Fruit fly (Drosophila melanogaster) whole organism, prepupa: ENCODE measurements around the gene corto.

Source experiments
- Blimp-1 ChIP-seq: fragments of 200-800 bp; sonication (Bioruptor generic); optimal IDR thresholded peaks from 3 replicates; lab custom pipeline; 2017; ENCODE audit warnings: missing biosample characterization, missing genetic modification characterization, mild to moderate bottlenecking, moderate library complexity, missing genetic modification reagents
- CG10631 ChIP-seq: fragments of 200-800 bp; sonication (Bioruptor generic); optimal IDR thresholded peaks from 2 replicates; lab custom pipeline; 2016; ENCODE audit warnings: missing biosample characterization, missing genetic modification characterization
- CG10669 ChIP-seq: fragments of 200-800 bp; sonication (Bioruptor generic); optimal IDR thresholded peaks from 3 replicates; lab custom pipeline; 2018; ENCODE audit warnings: missing biosample characterization, mild to moderate bottlenecking, missing genetic modification characterization, moderate library complexity
- CG11294 ChIP-seq: fragments of 200-800 bp; sonication (Bioruptor generic); IDR thresholded peaks from 2 replicates; pipeline ENCODE4 v1.3.6; 2022; ENCODE audit warnings: missing biosample characterization, missing genetic modification characterization
- CG11762 ChIP-seq: fragments of 200-800 bp; sonication (Bioruptor generic); optimal IDR thresholded peaks from 3 replicates; lab custom pipeline; 2016; ENCODE audit warnings: missing biosample characterization, missing genetic modification characterization; ENCODE audit not compliant: insufficient read depth
- CG11902 ChIP-seq: fragments of 200-800 bp; sonication (Bioruptor generic); optimal IDR thresholded peaks from 3 replicates; lab custom pipeline; 2016; ENCODE audit warnings: missing biosample characterization, missing genetic modification characterization
- CG1621 ChIP-seq: fragments of 200-800 bp; sonication (Bioruptor generic); optimal IDR thresholded peaks from 3 replicates; lab custom pipeline; 2018; ENCODE audit warnings: missing biosample characterization, mild to moderate bottlenecking, missing genetic modification characterization
- CG3032 ChIP-seq: fragments of 200-800 bp; optimal IDR thresholded peaks from 2 replicates; lab custom pipeline; 2019; ENCODE audit warnings: missing biosample characterization, mild to moderate bottlenecking, missing genetic modification characterization, moderate library complexity
- CG31627 ChIP-seq: fragments of 200-800 bp; sonication (Bioruptor generic); optimal IDR thresholded peaks from 3 replicates; lab custom pipeline; 2016; ENCODE audit warnings: missing biosample characterization, missing genetic modification characterization
- CG32006 ChIP-seq: fragments of 200-800 bp; sonication (Bioruptor generic); optimal IDR thresholded peaks from 3 replicates; lab custom pipeline; 2017; ENCODE audit warnings: missing biosample characterization, mild to moderate bottlenecking, missing genetic modification characterization
- CG34406 ChIP-seq: fragments of 200-800 bp; sonication (Bioruptor generic); optimal IDR thresholded peaks from 3 replicates; lab custom pipeline; 2016; ENCODE audit warnings: missing biosample characterization, missing genetic modification characterization
- CG3919 ChIP-seq: fragments of 200-800 bp; sonication (Bioruptor generic); optimal IDR thresholded peaks from 3 replicates; lab custom pipeline; 2016; ENCODE audit warnings: missing biosample characterization, missing genetic modification characterization
- CG4318 ChIP-seq: fragments of 200-800 bp; sonication (Bioruptor generic); optimal IDR thresholded peaks from 3 replicates; lab custom pipeline; 2017; ENCODE audit warnings: missing biosample characterization, mild to moderate bottlenecking, missing genetic modification characterization
- CG6163 ChIP-seq: fragments of 200-800 bp; sonication (Bioruptor generic); IDR thresholded peaks from 3 replicates; pipeline ENCODE4 v1.3.6; 2022; ENCODE audit warnings: missing biosample characterization, missing genetic modification characterization
- CG6276 ChIP-seq: fragments of 200-800 bp; sonication (Bioruptor generic); optimal IDR thresholded peaks from 2 replicates; lab custom pipeline; 2017; ENCODE audit warnings: missing biosample characterization, mild to moderate bottlenecking, missing genetic modification characterization
- CG6854 ChIP-seq: fragments of 200-800 bp; sonication (Bioruptor generic); optimal IDR thresholded peaks from 2 replicates; lab custom pipeline; 2017; ENCODE audit warnings: missing biosample characterization, mild to moderate bottlenecking, missing genetic modification characterization
- CG7368 ChIP-seq: fragments of 200-800 bp; sonication (Bioruptor generic); optimal IDR thresholded peaks from 3 replicates; lab custom pipeline; 2016; ENCODE audit warnings: missing biosample characterization, missing genetic modification characterization
- CG8119 ChIP-seq: fragments of 200-800 bp; sonication (Bioruptor generic); IDR thresholded peaks from 3 replicates; pipeline ENCODE4 v1.3.6; 2022; ENCODE audit warnings: missing biosample characterization, missing genetic modification characterization
- CG8319 ChIP-seq: fragments of 200-800 bp; sonication (Bioruptor generic); optimal IDR thresholded peaks from 3 replicates; lab custom pipeline; 2016; ENCODE audit warnings: missing biosample characterization, missing genetic modification characterization
- CG8632 ChIP-seq: fragments of 200-800 bp; sonication (Bioruptor generic); optimal IDR thresholded peaks from 3 replicates; lab custom pipeline; 2016; ENCODE audit warnings: missing biosample characterization, missing genetic modification characterization
- CG9139 ChIP-seq: fragments of 200-800 bp; sonication (Bioruptor generic); optimal IDR thresholded peaks from 3 replicates; lab custom pipeline; 2017; ENCODE audit warnings: missing biosample characterization, mild to moderate bottlenecking, missing genetic modification characterization
- Eip75B ChIP-seq: fragments of 200-800 bp; sonication (Bioruptor generic); optimal IDR thresholded peaks from 3 replicates; lab custom pipeline; 2016; ENCODE audit warnings: missing biosample characterization, missing genetic modification characterization
- Eip78C ChIP-seq: fragments of 200-800 bp; sonication (Bioruptor generic); peaks from one replicate; lab custom pipeline; 2016; ENCODE audit warnings: missing biosample characterization, missing genetic modification characterization
- Eip93F ChIP-seq: fragments of 200-800 bp; sonication (Bioruptor generic); optimal IDR thresholded peaks from 2 replicates; lab custom pipeline; 2016; ENCODE audit warnings: missing biosample characterization, mild to moderate bottlenecking, missing genetic modification characterization
- Ets21C ChIP-seq: fragments of 200-800 bp; sonication (Bioruptor generic); optimal IDR thresholded peaks from 3 replicates; lab custom pipeline; 2016; ENCODE audit warnings: missing biosample characterization, missing genetic modification characterization
- Ets96B ChIP-seq: fragments of 200-800 bp; optimal IDR thresholded peaks from 2 replicates; lab custom pipeline; 2019; ENCODE audit warnings: missing biosample characterization, mild to moderate bottlenecking, missing genetic modification characterization, moderate library complexity
- Hr38 ChIP-seq: sonication (Bioruptor generic); optimal IDR thresholded peaks from 2 replicates; lab custom pipeline; 2016; ENCODE audit warnings: missing biosample characterization, missing genetic modification characterization
- Hr39 ChIP-seq: fragments of 200-800 bp; sonication (Bioruptor generic); optimal IDR thresholded peaks from 2 replicates; lab custom pipeline; 2016; ENCODE audit warnings: missing biosample characterization, missing genetic modification characterization
- Hr4 ChIP-seq: fragments of 200-800 bp; sonication (Bioruptor generic); optimal IDR thresholded peaks from 3 replicates; lab custom pipeline; 2016; ENCODE audit warnings: missing biosample characterization, missing genetic modification characterization
- Met ChIP-seq: fragments of 200-800 bp; sonication (Bioruptor generic); optimal IDR thresholded peaks from 3 replicates; lab custom pipeline; 2016; ENCODE audit warnings: missing biosample characterization, missing genetic modification characterization
- Smox ChIP-seq: fragments of 200-800 bp; sonication (Bioruptor generic); optimal IDR thresholded peaks from 3 replicates; lab custom pipeline; 2016; ENCODE audit warnings: missing biosample characterization, missing genetic modification characterization
- Sox102F ChIP-seq: fragments of 200-800 bp; sonication (Bioruptor generic); optimal IDR thresholded peaks from 2 replicates; lab custom pipeline; 2016; ENCODE audit warnings: missing biosample characterization, mild to moderate bottlenecking, missing genetic modification characterization
- Sox15 ChIP-seq: fragments of 200-800 bp; sonication (Bioruptor generic); optimal IDR thresholded peaks from 3 replicates; lab custom pipeline; 2016; ENCODE audit warnings: missing biosample characterization, missing genetic modification characterization
- acj6 ChIP-seq: fragments of 200-800 bp; sonication (Bioruptor generic); optimal IDR thresholded peaks from 3 replicates; lab custom pipeline; 2016; ENCODE audit warnings: missing biosample characterization, missing genetic modification characterization
- cyc ChIP-seq: fragments of 200-800 bp; sonication (Bioruptor generic); optimal IDR thresholded peaks from 3 replicates; lab custom pipeline; 2016; ENCODE audit warnings: missing biosample characterization, missing genetic modification characterization
- dac ChIP-seq: fragments of 200-800 bp; sonication (Bioruptor generic); optimal IDR thresholded peaks from 2 replicates; lab custom pipeline; 2017; ENCODE audit warnings: missing biosample characterization, mild to moderate bottlenecking, missing genetic modification characterization
- dsx ChIP-seq: fragments of 200-800 bp; optimal IDR thresholded peaks from 3 replicates; lab custom pipeline; 2019; ENCODE audit warnings: missing biosample characterization, mild to moderate bottlenecking, missing genetic modification characterization, moderate library complexity; ENCODE audit not compliant: poor library complexity, severe bottlenecking
- eg ChIP-seq: fragments of 200-800 bp; sonication (Bioruptor generic); IDR thresholded peaks from 3 replicates; pipeline ENCODE4 v1.3.6; 2022; ENCODE audit warnings: missing biosample characterization, missing genetic modification characterization
- esn ChIP-seq: fragments of 200-800 bp; sonication (Bioruptor generic); optimal IDR thresholded peaks from 2 replicates; lab custom pipeline; 2016; ENCODE audit warnings: missing biosample characterization, mild to moderate bottlenecking, missing genetic modification characterization, moderate library complexity
- fd85E ChIP-seq: fragments of 200-800 bp; sonication (Bioruptor generic); optimal IDR thresholded peaks from 3 replicates; lab custom pipeline; 2016; ENCODE audit warnings: missing biosample characterization, missing genetic modification characterization
- lz ChIP-seq: fragments of 200-800 bp; sonication (Bioruptor generic); optimal IDR thresholded peaks from 3 replicates; lab custom pipeline; 2016; ENCODE audit warnings: missing biosample characterization, missing genetic modification characterization
- net ChIP-seq: fragments of 200-800 bp; sonication (Bioruptor generic); optimal IDR thresholded peaks from 3 replicates; lab custom pipeline; 2016; ENCODE audit warnings: missing biosample characterization, missing genetic modification characterization
- pdm3 ChIP-seq: fragments of 200-800 bp; sonication (Bioruptor generic); optimal IDR thresholded peaks from 3 replicates; lab custom pipeline; 2016; ENCODE audit warnings: missing biosample characterization, missing genetic modification characterization
- salr ChIP-seq, 2 experiments: fragments of 200-800 bp; sonication (Bioruptor generic); optimal IDR thresholded peaks; 3 replicates each; lab custom pipeline; 2016 to 2018; ENCODE audit warnings: missing biosample characterization in 2 of 2, missing genetic modification characterization in 2 of 2, mild to moderate bottlenecking in 1 of 2
- spab ChIP-seq: fragments of 200-800 bp; sonication (Bioruptor generic); optimal IDR thresholded peaks from 2 replicates; lab custom pipeline; 2017; ENCODE audit warnings: missing biosample characterization, mild to moderate bottlenecking, missing genetic modification characterization, missing genetic modification reagents
- ss ChIP-seq, 2 experiments: fragments of 200-800 bp; sonication (Bioruptor generic); optimal IDR thresholded peaks; 2 replicates in 1 of 2; 3 replicates in 1 of 2; lab custom pipeline; 2017 to 2018; ENCODE audit warnings: mild to moderate bottlenecking in 2 of 2, missing biosample characterization in 2 of 2, missing genetic modification characterization in 2 of 2, moderate library complexity in 1 of 2
- svp ChIP-seq: fragments of 200-800 bp; sonication (Bioruptor generic); peaks from one replicate; lab custom pipeline; 2016; ENCODE audit warnings: missing biosample characterization, missing genetic modification characterization
- vri ChIP-seq: fragments of 200-800 bp; sonication (Bioruptor generic); optimal IDR thresholded peaks from 3 replicates; lab custom pipeline; 2016; ENCODE audit warnings: missing biosample characterization, mild to moderate bottlenecking, missing genetic modification characterization

Gene corto

dm6 chr3R:5112409-5112808 lies 25.5 kb upstream of the corto start (continued):
- no peak for TF ChIP-seq Sox102F (GFP tag; lab: Kevin White, UChicago)
- no peak for TF ChIP-seq vri (GFP tag; lab: Kevin White, UChicago)
- TF ChIP-seq ss (GFP tag; optimal IDR thresholded peaks at IDR 0.05; lab: Kevin White, UChicago) = peak in 1 of 2 experiments; percentile 0
- TF ChIP-seq CG32006 (GFP tag; lab: Kevin White, UChicago) = no peak
- no peak for TF ChIP-seq Blimp-1
- TF ChIP-seq lz (GFP tag; lab: Kevin White, UChicago) = no peak
- TF ChIP-seq Smox (GFP tag; lab: Kevin White, UChicago) = no peak
- TF ChIP-seq Hr4 (GFP tag; lab: Kevin White, UChicago) = peak; percentile 0
- TF ChIP-seq fd85E (GFP tag; lab: Kevin White, UChicago) = no peak
- TF ChIP-seq esn (GFP tag; lab: Kevin White, UChicago) = no peak
- no peak for TF ChIP-seq Sox15
- peak; percentile 22 for TF ChIP-seq Hr39 (GFP tag; lab: Kevin White, UChicago)
- TF ChIP-seq Ets21C (GFP tag; lab: Kevin White, UChicago) = no peak

dm6 chr3R:5111887-5112286 lies 25.0 kb upstream of the corto start:
- TF ChIP-seq CG1621 (tag; lab: Kevin White, UChicago) (peak; percentile 53), CG3032 (tag; lab: Kevin White, UChicago) (peak; percentile 37), CG7368 (GFP tag; lab: Kevin White, UChicago) (peak; percentile 12), CG10631 (GFP tag; lab: Kevin White, UChicago) (peak; percentile 12), CG8319 (GFP tag; lab: Kevin White, UChicago) (no peak), fd85E (GFP tag; lab: Kevin White, UChicago) (no peak), Eip78C (GFP tag; lab: Kevin White, UChicago) (peak; percentile 64), CG11902 (no peak), CG6276 (GFP tag; lab: Kevin White, UChicago) (no peak), Ets21C (GFP tag; lab: Kevin White, UChicago) (no peak), esn (GFP tag; lab: Kevin White, UChicago) (no peak), svp (GFP tag; lab: Kevin White, UChicago) (no peak), CG10669 (GFP tag; lab: Kevin White, UChicago) (peak; percentile 41), dsx (GFP tag; lab: Kevin White, UChicago) (peak; percentile 94), Sox102F (GFP tag; lab: Kevin White, UChicago) (peak; percentile 12), cyc (GFP tag; lab: Kevin White, UChicago) (no peak), net (GFP tag; lab: Kevin White, UChicago) (peak; percentile 28), CG6163 (GFP tag; lab: Robert Waterston, UW) (peak; percentile 54; the same call in 2 of the 3 replicates), Ets96B (tag; lab: Kevin White, UChicago) (peak; percentile 9), CG9139 (GFP tag; lab: Kevin White, UChicago) (peak; percentile 51), Eip75B (GFP tag; lab: Kevin White, UChicago) (peak; percentile 19), spab (GFP tag; lab: Kevin White, UChicago) (peak; percentile 35), vri (GFP tag; lab: Kevin White, UChicago) (peak; percentile 35), CG4318 (GFP tag; lab: Kevin White, UChicago) (no peak), CG3919 (GFP tag; lab: Kevin White, UChicago) (peak; percentile 54), CG31627 (GFP tag; lab: Kevin White, UChicago) (no peak), Hr39 (GFP tag; lab: Kevin White, UChicago) (no peak), CG32006 (GFP tag; lab: Kevin White, UChicago) (no peak), Blimp-1 (no peak), Hr38 (GFP tag; lab: Kevin White, UChicago) (no peak), CG8119 (GFP tag; lab: Robert Waterston, UW) (no peak), Met (GFP tag; lab: Kevin White, UChicago) (no peak), Hr4 (GFP tag; lab: Kevin White, UChicago) (no peak), salr (GFP tag; optimal IDR thresholded peaks at IDR 0.05; lab: Kevin White, UChicago) (peak in 1 of 2 experiments; percentile 51), dac (GFP tag; lab: Kevin White, UChicago) (no peak), pdm3 (GFP tag; lab: Kevin White, UChicago) (no peak), CG34406 (GFP tag; lab: Kevin White, UChicago) (peak; percentile 8), ss (GFP tag; optimal IDR thresholded peaks at IDR 0.05; lab: Kevin White, UChicago) (peak; percentile 74 to 76), CG6854 (GFP tag; lab: Kevin White, UChicago) (peak; percentile 37), Sox15 (no peak), acj6 (GFP tag; lab: Kevin White, UChicago) (peak; percentile 16), eg (GFP tag; lab: Robert Waterston, UW) (0 out of 3 replicates have a peak, but pooled peaks have one; percentile 21), CG11762 (GFP tag; lab: Kevin White, UChicago) (peak; percentile 12), Eip93F (GFP tag; lab: Kevin White, UChicago) (no peak), CG11294 (no peak), CG8632 (no peak)
